Fruit fly (Drosophila melanogaster) whole organism, embryonic: ENCODE results near the gene CG1628.

Experiments used
- ATbp ChIP-seq: fragments of 200-800 bp; sonication (Bioruptor generic); optimal IDR thresholded peaks from 2 replicates; lab custom pipeline; 2017; ENCODE audit warnings: missing biosample characterization, mild to moderate bottlenecking, missing genetic modification characterization, missing genetic modification reagents
- Awh ChIP-seq: fragments of 200-800 bp; sonication (Bioruptor generic); IDR thresholded peaks from 2 replicates; pipeline ENCODE4, ENCODE4 v1.3.6; 2022; ENCODE audit warnings: missing biosample characterization, missing genetic modification characterization
- B-H2 ChIP-seq: fragments of 200-800 bp; sonication (Bioruptor generic); optimal IDR thresholded peaks from 2 replicates; lab custom pipeline; 2018; ENCODE audit warnings: missing biosample characterization, mild to moderate bottlenecking, missing genetic modification characterization
- CG10267 ChIP-seq: fragments of 200-800 bp; sonication (Bioruptor generic); optimal IDR thresholded peaks from 2 replicates; lab custom pipeline; 2018; ENCODE audit warnings: missing biosample characterization, mild to moderate bottlenecking, missing genetic modification characterization, moderate library complexity
- CG10462 ChIP-seq: fragments of 200-800 bp; sonication (Bioruptor generic); optimal IDR thresholded peaks from 2 replicates; lab custom pipeline; 2016; ENCODE audit warnings: missing biosample characterization, missing genetic modification characterization
- CG10959 ChIP-seq: fragments of 200-800 bp; sonication (Bioruptor generic); IDR thresholded peaks from 2 replicates; pipeline ENCODE4 v1.3.6; 2022; ENCODE audit warnings: missing biosample characterization, missing genetic modification characterization
- CG11085 ChIP-seq: fragments of 200-800 bp; sonication (Bioruptor generic); IDR thresholded peaks from 2 replicates; pipeline ENCODE4 v1.3.6; 2022; ENCODE audit warnings: missing biosample characterization, missing genetic modification characterization
- CG11504 ChIP-seq: fragments of 200-800 bp; sonication (Bioruptor generic); optimal IDR thresholded peaks from 3 replicates; lab custom pipeline; 2019; ENCODE audit warnings: missing biosample characterization, mild to moderate bottlenecking, missing genetic modification characterization, moderate library complexity
- CG12104 ChIP-seq: fragments of 200-800 bp; sonication (Bioruptor generic); optimal IDR thresholded peaks from 3 replicates; lab custom pipeline; 2016; ENCODE audit warnings: missing biosample characterization, missing genetic modification characterization
- CG12391 ChIP-seq: fragments of 200-800 bp; sonication (Bioruptor generic); optimal IDR thresholded peaks from 3 replicates; lab custom pipeline; 2018; ENCODE audit warnings: missing biosample characterization, mild to moderate bottlenecking, missing genetic modification characterization, moderate library complexity
- CG14667 ChIP-seq: fragments of 200-800 bp; sonication (Bioruptor generic); IDR thresholded peaks from 2 replicates; pipeline ENCODE4 v1.3.6; 2022; ENCODE audit warnings: missing biosample characterization, missing genetic modification characterization
- CG14710 ChIP-seq: fragments of 200-800 bp; sonication (Bioruptor generic); optimal IDR thresholded peaks from 3 replicates; lab custom pipeline; 2019; ENCODE audit warnings: missing biosample characterization, mild to moderate bottlenecking, missing genetic modification characterization, moderate library complexity
- CG17359 ChIP-seq: fragments of 200-800 bp; sonication (Bioruptor generic); optimal IDR thresholded peaks from 3 replicates; lab custom pipeline; 2018; ENCODE audit warnings: missing biosample characterization, mild to moderate bottlenecking, missing genetic modification characterization, moderate library complexity
- CG2202 ChIP-seq: fragments of 200-800 bp; sonication (Bioruptor generic); optimal IDR thresholded peaks from 2 replicates; lab custom pipeline; 2018; ENCODE audit warnings: missing biosample characterization, mild to moderate bottlenecking, missing genetic modification characterization
- CG42726 ChIP-seq: fragments of 200-800 bp; sonication (Bioruptor generic); IDR thresholded peaks from 2 replicates; pipeline ENCODE4 v1.3.6; 2022; ENCODE audit warnings: missing biosample characterization, missing genetic modification characterization; ENCODE audit not compliant: partially characterized antibody
- CG4424 ChIP-seq: fragments of 200-800 bp; sonication (Bioruptor generic); optimal IDR thresholded peaks from 3 replicates; lab custom pipeline; 2016; ENCODE audit warnings: missing biosample characterization, missing genetic modification characterization
- CG7786 ChIP-seq: fragments of 200-800 bp; sonication (Bioruptor generic); optimal IDR thresholded peaks from 2 replicates; lab custom pipeline; 2016; ENCODE audit warnings: missing biosample characterization, missing genetic modification characterization
- CG8359 ChIP-seq: fragments of 200-800 bp; sonication (Bioruptor generic); optimal IDR thresholded peaks from 2 replicates; lab custom pipeline; 2017; ENCODE audit warnings: missing biosample characterization, mild to moderate bottlenecking, missing genetic modification characterization, borderline replicate concordance
- CoRest ChIP-seq: fragments of 200-800 bp; sonication (Bioruptor generic); optimal IDR thresholded peaks from 3 replicates; lab custom pipeline; 2018; ENCODE audit warnings: missing biosample characterization, mild to moderate bottlenecking, missing genetic modification characterization, moderate library complexity
- Doc2 ChIP-seq: fragments of 200-800 bp; sonication (Bioruptor generic); IDR thresholded peaks from 2 replicates; pipeline ENCODE4 v1.3.6; 2022; ENCODE audit warnings: missing biosample characterization, missing genetic modification characterization
- Dp ChIP-seq: fragments of 200-800 bp; sonication (Bioruptor generic); optimal IDR thresholded peaks from 2 replicates; lab custom pipeline; 2018; ENCODE audit warnings: missing biosample characterization, mild to moderate bottlenecking, missing genetic modification characterization, moderate library complexity
- Drgx ChIP-seq: fragments of 200-800 bp; sonication (Bioruptor generic); IDR thresholded peaks from 2 replicates; pipeline ENCODE4 v1.3.6; 2022; ENCODE audit warnings: missing biosample characterization, missing genetic modification characterization
- E2f1 ChIP-seq: fragments of 200-800 bp; sonication (Bioruptor generic); IDR thresholded peaks from 2 replicates; pipeline ENCODE4 v1.3.6; 2022; ENCODE audit warnings: missing biosample characterization, missing genetic modification characterization
- Fer1 ChIP-seq: fragments of 200-800 bp; sonication (Bioruptor generic); optimal IDR thresholded peaks from 2 replicates; lab custom pipeline; 2017; ENCODE audit warnings: missing biosample characterization, mild to moderate bottlenecking, missing genetic modification characterization
- HHEX ChIP-seq: fragments of 200-800 bp; sonication (Bioruptor generic); optimal IDR thresholded peaks from 3 replicates; lab custom pipeline; 2017; ENCODE audit warnings: missing biosample characterization, mild to moderate bottlenecking, missing genetic modification characterization, missing genetic modification reagents
- Hand ChIP-seq: fragments of 200-800 bp; sonication (Bioruptor generic); optimal IDR thresholded peaks from 2 replicates; lab custom pipeline; 2017; ENCODE audit warnings: mild to moderate bottlenecking, missing biosample characterization, missing genetic modification reagents, missing genetic modification characterization
- Hmr ChIP-seq: fragments of 200-800 bp; sonication (Bioruptor generic); optimal IDR thresholded peaks from 3 replicates; lab custom pipeline; 2017; ENCODE audit warnings: mild to moderate bottlenecking, missing biosample characterization, missing genetic modification reagents, missing genetic modification characterization
- Hr51 ChIP-seq, 2 experiments: fragments of 200-800 bp; sonication (Bioruptor generic); optimal IDR thresholded peaks; 2 replicates in 1 of 2; 3 replicates in 1 of 2; lab custom pipeline; 2016 to 2018; ENCODE audit warnings: missing biosample characterization in 2 of 2, missing genetic modification characterization in 2 of 2, mild to moderate bottlenecking in 1 of 2, moderate library complexity in 1 of 2
- Lhr ChIP-seq: fragments of 200-800 bp; sonication (Bioruptor generic); optimal IDR thresholded peaks from 3 replicates; lab custom pipeline; 2017; ENCODE audit warnings: mild to moderate bottlenecking, missing biosample characterization, missing genetic modification reagents, missing genetic modification characterization
- NfI ChIP-seq: fragments of 200-800 bp; sonication (Bioruptor generic); optimal IDR thresholded peaks from 3 replicates; lab custom pipeline; 2018; ENCODE audit warnings: missing biosample characterization, mild to moderate bottlenecking, missing genetic modification characterization, moderate library complexity
- Poxn ChIP-seq: fragments of 200-800 bp; sonication (Bioruptor generic); IDR thresholded peaks from 2 replicates; pipeline ENCODE4 v1.3.6; 2022; ENCODE audit warnings: missing biosample characterization, missing genetic modification characterization
- Side ChIP-seq: fragments of 200-800 bp; sonication (Bioruptor generic); optimal IDR thresholded peaks from 2 replicates; lab custom pipeline; 2016; ENCODE audit warnings: missing biosample characterization, missing genetic modification characterization
- al ChIP-seq: fragments of 200-800 bp; sonication (Bioruptor generic); IDR thresholded peaks from 2 replicates; pipeline ENCODE4 v1.3.6; 2022; ENCODE audit warnings: missing biosample characterization, missing genetic modification characterization
- ase ChIP-seq: fragments of 200-800 bp; sonication (Bioruptor generic); IDR thresholded peaks from 3 replicates; pipeline ENCODE4 v1.3.6; 2022; ENCODE audit warnings: missing biosample characterization, missing genetic modification characterization
- bowl ChIP-seq: fragments of 200-800 bp; sonication (Bioruptor generic); IDR thresholded peaks from 2 replicates; pipeline ENCODE4 v1.3.6; 2022; ENCODE audit warnings: missing biosample characterization, missing genetic modification characterization
- chif ChIP-seq, 2 experiments: fragments of 200-800 bp; sonication (Bioruptor generic); optimal IDR thresholded peaks; 3 replicates each; lab custom pipeline; 2016; ENCODE audit warnings: missing biosample characterization in 2 of 2, missing genetic modification characterization in 2 of 2
- en ChIP-seq: fragments of 200-800 bp; sonication (Bioruptor generic); optimal IDR thresholded peaks from 2 replicates; lab custom pipeline; 2016; ENCODE audit warnings: missing biosample characterization, missing genetic modification characterization
- fd102C ChIP-seq: fragments of 200-800 bp; sonication (Bioruptor generic); optimal IDR thresholded peaks from 2 replicates; lab custom pipeline; 2018; ENCODE audit warnings: missing biosample characterization, mild to moderate bottlenecking, missing genetic modification characterization, moderate library complexity
- gcm2 ChIP-seq: fragments of 200-800 bp; sonication (Bioruptor generic); optimal IDR thresholded peaks from 2 replicates; lab custom pipeline; 2016; ENCODE audit warnings: missing biosample characterization, missing genetic modification characterization
- gsb-n ChIP-seq: fragments of 200-800 bp; sonication (Bioruptor generic); optimal IDR thresholded peaks from 3 replicates; lab custom pipeline; 2018; ENCODE audit warnings: missing biosample characterization, mild to moderate bottlenecking, missing genetic modification characterization
- mam ChIP-seq: fragments of 200-800 bp; sonication (Bioruptor generic); optimal IDR thresholded peaks from 3 replicates; lab custom pipeline; 2016; ENCODE audit warnings: missing biosample characterization, missing genetic modification characterization
- peb ChIP-seq: fragments of 200-800 bp; sonication (Bioruptor generic); IDR thresholded peaks from 2 replicates; pipeline ENCODE4 v1.3.6; 2022; ENCODE audit warnings: missing biosample characterization, missing genetic modification characterization
- phol ChIP-seq: fragments of 200-800 bp; sonication (Bioruptor generic); optimal IDR thresholded peaks from 3 replicates; lab custom pipeline; 2018; ENCODE audit warnings: missing biosample characterization, mild to moderate bottlenecking, missing genetic modification characterization, moderate library complexity
- pum ChIP-seq: fragments of 200-800 bp; sonication (Bioruptor generic); optimal IDR thresholded peaks from 2 replicates; lab custom pipeline; 2016; ENCODE audit warnings: missing biosample characterization, missing genetic modification characterization
- repo ChIP-seq: fragments of 200-800 bp; sonication (Bioruptor generic); optimal IDR thresholded peaks from 2 replicates; lab custom pipeline; 2016; ENCODE audit warnings: missing biosample characterization, missing genetic modification characterization
- run ChIP-seq: fragments of 200-800 bp; sonication (Bioruptor generic); optimal IDR thresholded peaks from 3 replicates; lab custom pipeline; 2018; ENCODE audit warnings: missing biosample characterization, mild to moderate bottlenecking, missing genetic modification characterization
- slbo ChIP-seq: fragments of 200-800 bp; sonication (Bioruptor generic); IDR thresholded peaks from 2 replicates; pipeline ENCODE4 v1.3.6; 2022; ENCODE audit warnings: missing biosample characterization, missing genetic modification characterization
- stc ChIP-seq: fragments of 200-800 bp; sonication (Bioruptor generic); IDR thresholded peaks from 2 replicates; pipeline ENCODE4 v1.3.6; 2022; ENCODE audit warnings: missing biosample characterization, missing genetic modification characterization
- usp ChIP-seq: fragments of >200 bp; optimal IDR thresholded peaks from 2 replicates; lab custom pipeline; 2017; ENCODE audit warnings: missing biosample characterization, missing genetic modification characterization
- vvl ChIP-seq: fragments of 200-800 bp; sonication (Bioruptor generic); IDR thresholded peaks from 2 replicates; pipeline ENCODE4 v1.3.6; 2022; ENCODE audit warnings: missing biosample characterization, missing genetic modification characterization

CG1628 gene

dm6 chrX:10570142-10570756 is 32.3 kb downstream of the CG1628 start (continued):
- no peak for TF ChIP-seq CG10959 (GFP tag; lab: Robert Waterston, UW)
- no peak for TF ChIP-seq run
- no peak for TF ChIP-seq Dp (GFP tag; lab: Kevin White, UChicago)
- peak in 1 of 2 experiments; percentile 71 for TF ChIP-seq Hr51 (GFP tag; optimal IDR thresholded peaks at IDR 0.05; lab: Kevin White, UChicago)
- peak; percentile 56 for TF ChIP-seq phol
- TF ChIP-seq peb (GFP tag; lab: Robert Waterston, UW) = 0 out of 2 replicates have a peak, but pooled peaks have one; percentile 15
- peak; percentile 33 for TF ChIP-seq CG12391 (tag; lab: Kevin White, UChicago)
- 0 out of 2 replicates have a peak, but pooled peaks have one; percentile 29 for TF ChIP-seq Awh
- TF ChIP-seq pum = peak; percentile 42
- no peak for TF ChIP-seq bowl (GFP tag; lab: Robert Waterston, UW)
- TF ChIP-seq CG10462 (GFP tag; lab: Kevin White, UChicago) = peak; percentile 21
- TF ChIP-seq usp = no peak
- TF ChIP-seq ase (GFP tag; lab: Robert Waterston, UW) = peak; percentile 38; the same call in 1 of the 3 replicates
- peak; percentile 53 for TF ChIP-seq Hmr
- no peak for TF ChIP-seq CG10267 (tag; lab: Kevin White, UChicago)
- TF ChIP-seq mam (GFP tag; lab: Kevin White, UChicago) = peak; percentile 32
- TF ChIP-seq chif (GFP tag; optimal IDR thresholded peaks at IDR 0.05; lab: Kevin White, UChicago) = peak; percentile 39 to 41
- no peak for TF ChIP-seq fd102C
- no peak for TF ChIP-seq CG12104 (GFP tag; lab: Kevin White, UChicago)
- TF ChIP-seq Drgx = peak; percentile 88
- peak; percentile 74 for TF ChIP-seq CG11504 (tag; lab: Kevin White, UChicago)
- TF ChIP-seq gsb-n (tag; lab: Kevin White, UChicago) = peak; percentile 33
- TF ChIP-seq al (GFP tag; lab: Robert Waterston, UW) = 0 out of 2 replicates have a peak, but pooled peaks have one; percentile 15
- no peak for TF ChIP-seq repo
- TF ChIP-seq CG7786 (GFP tag; lab: Kevin White, UChicago) = peak; percentile 34
- TF ChIP-seq Side = no peak
- peak; percentile 76 for TF ChIP-seq vvl (GFP tag; lab: Robert Waterston, UW)
- peak; percentile 31 for TF ChIP-seq CoRest
- no peak for TF ChIP-seq CG14710 (tag; lab: Kevin White, UChicago)
- TF ChIP-seq gcm2 (GFP tag; lab: Kevin White, UChicago) = peak; percentile 24
- peak; percentile 45 for TF ChIP-seq Fer1 (GFP tag; lab: Kevin White, UChicago)
- peak; percentile 27; the same call in 1 of the 2 replicates for TF ChIP-seq E2f1 (GFP tag; lab: Robert Waterston, UW)
- TF ChIP-seq CG17359 (tag; lab: Kevin White, UChicago) = peak; percentile 54
- peak; percentile 54 for TF ChIP-seq HHEX
- TF ChIP-seq Doc2 = no peak
- TF ChIP-seq Poxn (GFP tag; lab: Robert Waterston, UW) = no peak
- TF ChIP-seq Hand (GFP tag; lab: Kevin White, UChicago) = no peak
- no peak for TF ChIP-seq CG42726
- TF ChIP-seq CG8359 (GFP tag; lab: Kevin White, UChicago) = peak; percentile 2
- TF ChIP-seq CG2202 (tag; lab: Kevin White, UChicago) = no peak
- peak; percentile 23; the same call in 1 of the 2 replicates for TF ChIP-seq stc (GFP tag; lab: Robert Waterston, UW)
- TF ChIP-seq CG11085 = no peak
- peak; percentile 64 for TF ChIP-seq ATbp (GFP tag; lab: Kevin White, UChicago)
- TF ChIP-seq slbo (GFP tag; lab: Robert Waterston, UW) = peak; percentile 47
- peak; percentile 18 for TF ChIP-seq en (GFP tag; lab: Kevin White, UChicago)
- TF ChIP-seq CG4424 (GFP tag; lab: Kevin White, UChicago) = peak; percentile 13
- TF ChIP-seq Lhr (GFP tag; lab: Kevin White, UChicago) = no peak
- TF ChIP-seq CG14667 = no peak
- TF ChIP-seq NfI (GFP tag; lab: Kevin White, UChicago) = peak; percentile 23
- TF ChIP-seq B-H2 (GFP tag; lab: Kevin White, UChicago) = no peak
